Worm (Caenorhabditis elegans) whole organism, early embryonic: ENCODE data around the gene F38E11.6.

Experiments used
- B0310.2 ChIP-seq: sonication (generic microtip); optimal IDR thresholded peaks from 2 replicates; lab custom pipeline; 2016; ENCODE audit warnings: mild to moderate bottlenecking, missing genetic modification characterization, missing compliant biosample characterization
- F13C5.2 ChIP-seq: sonication (generic microtip); optimal IDR thresholded peaks from 2 replicates; lab custom pipeline; 2017; ENCODE audit warnings: mild to moderate bottlenecking, missing genetic modification characterization, inconsistent platforms, missing compliant biosample characterization
- aly-1 ChIP-seq: sonication (generic microtip); optimal IDR thresholded peaks from 2 replicates; lab custom pipeline; 2016; ENCODE audit warnings: missing genetic modification characterization, missing compliant biosample characterization
- ama-1 ChIP-seq: fragments of 150-350 bp; optimal IDR thresholded peaks from 2 replicates; lab custom pipeline; 2014
- ceh-13 ChIP-seq: fragments of 200-800 bp; sonication (Bioruptor generic); optimal IDR thresholded peaks from 2 replicates; lab custom pipeline; 2018; ENCODE audit warnings: mild to moderate bottlenecking, missing genetic modification characterization, missing compliant biosample characterization
- ceh-36 ChIP-seq: sonication (generic microtip); optimal IDR thresholded peaks from 2 replicates; lab custom pipeline; 2016; ENCODE audit warnings: missing genetic modification characterization, inconsistent platforms, missing compliant biosample characterization
- ets-7 ChIP-seq: sonication (generic microtip); optimal IDR thresholded peaks from 2 replicates; lab custom pipeline; 2016; ENCODE audit warnings: missing genotype, missing genetic modification characterization, missing compliant biosample characterization
- flt-1 ChIP-seq: fragments of 200-800 bp; sonication (Bioruptor generic); IDR thresholded peaks from 2 replicates; pipeline ENCODE4 v1.3.6; 2022; ENCODE audit warnings: missing genetic modification characterization, missing compliant biosample characterization
- hmbx-1 ChIP-seq: sonication (generic microtip); optimal IDR thresholded peaks from 2 replicates; lab custom pipeline; 2016; ENCODE audit warnings: mild to moderate bottlenecking, missing genetic modification characterization, missing compliant biosample characterization
- hmg-4 ChIP-seq: fragments of 200-800 bp; sonication (Bioruptor generic); optimal IDR thresholded peaks from 2 replicates; lab custom pipeline; 2018; ENCODE audit warnings: mild to moderate bottlenecking, missing genetic modification characterization, missing compliant biosample characterization
- hnd-1 ChIP-seq: sonication (generic microtip); optimal IDR thresholded peaks from 2 replicates; lab custom pipeline; 2016; ENCODE audit warnings: missing genetic modification characterization, missing compliant biosample characterization
- pes-1 ChIP-seq: fragments of 200-800 bp; sonication (Bioruptor generic); IDR thresholded peaks from 2 replicates; pipeline ENCODE4 v1.3.6; 2022; ENCODE audit warnings: missing genetic modification reagents, missing genetic modification characterization, missing compliant biosample characterization
- scrt-1 ChIP-seq: fragments of 200-800 bp; sonication (Bioruptor generic); IDR thresholded peaks from 2 replicates; pipeline ENCODE4 v1.3.6; 2022; ENCODE audit warnings: missing genetic modification characterization, missing compliant biosample characterization
- sea-1 ChIP-seq: fragments of 200-800 bp; sonication (Bioruptor generic); conservative IDR thresholded peaks from 2 replicates; pipeline ENCODE4 v1.3.6; 2022; ENCODE audit warnings: missing genetic modification characterization, missing compliant biosample characterization
- tbx-11 ChIP-seq: fragments of 200-800 bp; sonication (Bioruptor generic); IDR thresholded peaks from 2 replicates; pipeline ENCODE4 v1.3.6; 2022; ENCODE audit warnings: missing genetic modification characterization, missing compliant biosample characterization
- tbx-37 ChIP-seq: fragments of 200-800 bp; sonication (Bioruptor generic); conservative IDR thresholded peaks from 2 replicates; pipeline ENCODE4 v1.3.6; 2022; ENCODE audit warnings: missing genetic modification reagents, missing genetic modification characterization, missing compliant biosample characterization
- tra-4 ChIP-seq: sonication (generic microtip); optimal IDR thresholded peaks from 2 replicates; lab custom pipeline; 2017; ENCODE audit warnings: missing genetic modification characterization, missing compliant biosample characterization

Gene F38E11.6

DNA sequence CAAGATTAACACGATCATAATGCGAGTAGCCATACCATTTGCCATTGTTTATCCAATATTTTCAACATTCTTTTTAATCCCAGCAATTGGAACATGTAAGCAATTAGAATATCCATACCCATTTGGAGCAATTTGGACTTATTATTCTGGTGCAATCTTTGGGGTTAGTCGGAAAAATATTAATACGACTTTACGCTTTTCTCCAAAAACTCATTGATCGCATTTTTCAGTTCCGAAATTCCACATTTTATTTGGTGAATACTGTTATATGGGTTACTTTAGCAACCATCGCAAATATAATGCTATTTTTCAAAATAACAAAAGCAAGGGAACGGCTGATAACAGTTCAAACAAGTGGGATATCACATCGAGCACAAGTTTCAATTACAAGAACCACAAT lies 19.5 kb upstream of the F38E11.6 start:
- no peak for TF ChIP-seq hmbx-1
- TF ChIP-seq ceh-13 (GFP tag; lab: Kevin White, UChicago) = no peak
- TF ChIP-seq sea-1 (GFP tag; lab: Robert Waterston, UW) = no peak
- no peak for TF ChIP-seq hmg-4
- no peak for TF ChIP-seq tbx-37 (GFP tag; lab: Robert Waterston, UW)
- no peak for TF ChIP-seq ets-7 (tag; lab: Kevin White, UChicago)

DNA sequence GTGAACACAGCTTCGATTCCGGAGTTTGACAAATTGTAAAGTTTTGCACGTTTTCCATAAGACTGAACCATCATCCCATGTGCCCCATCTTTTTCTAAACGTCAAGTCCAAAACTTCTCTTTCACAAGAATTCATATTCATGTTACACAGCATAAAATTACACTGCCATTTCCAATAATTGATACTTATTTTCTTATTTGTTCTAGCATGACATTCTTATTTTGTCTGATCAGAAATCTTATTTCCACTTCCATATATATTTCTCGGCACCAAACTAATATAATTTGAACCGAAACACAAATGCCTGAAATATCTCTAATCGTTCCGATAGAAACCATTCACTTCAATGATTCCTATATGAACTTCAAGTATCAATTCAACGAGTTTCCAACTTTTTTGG lies 18.7 kb upstream of the F38E11.6 start, which contains the start of gene sru-2:
Gene sru-2 (plus strand): TSS at position 301 of the 400 bp plus-strand sequence.
- TF ChIP-seq B0310.2 (no peak), tra-4 (tag; lab: Kevin White, UChicago) (no peak)

DNA sequence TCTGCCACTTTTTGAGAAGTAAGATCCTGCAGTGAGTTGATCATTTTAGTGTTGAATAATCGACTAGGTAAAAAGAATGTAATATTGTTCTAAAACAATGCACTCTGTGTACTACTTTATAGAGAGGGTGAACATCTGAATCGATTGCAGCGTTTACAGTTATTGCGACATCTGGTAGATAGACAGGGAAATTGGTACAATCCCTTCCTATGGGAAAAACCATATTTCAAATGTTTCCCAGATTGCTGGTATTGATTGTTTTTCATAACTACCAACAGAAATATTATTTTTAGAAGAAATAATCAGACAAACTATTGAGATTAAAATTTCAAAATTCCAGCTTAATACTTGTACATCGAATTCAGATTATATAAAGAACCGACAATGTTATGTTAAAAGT lies 17.7 kb upstream of the F38E11.6 start, which contains the start of gene gadr-2:
Gene gadr-2 (minus strand): TSS at position 101 of the 400 bp plus-strand sequence.
- TF ChIP-seq hmg-4 = no peak
- no peak for TF ChIP-seq pes-1 (GFP tag; lab: Robert Waterston, UW)
- TF ChIP-seq ceh-13 (GFP tag; lab: Kevin White, UChicago) = no peak

DNA sequence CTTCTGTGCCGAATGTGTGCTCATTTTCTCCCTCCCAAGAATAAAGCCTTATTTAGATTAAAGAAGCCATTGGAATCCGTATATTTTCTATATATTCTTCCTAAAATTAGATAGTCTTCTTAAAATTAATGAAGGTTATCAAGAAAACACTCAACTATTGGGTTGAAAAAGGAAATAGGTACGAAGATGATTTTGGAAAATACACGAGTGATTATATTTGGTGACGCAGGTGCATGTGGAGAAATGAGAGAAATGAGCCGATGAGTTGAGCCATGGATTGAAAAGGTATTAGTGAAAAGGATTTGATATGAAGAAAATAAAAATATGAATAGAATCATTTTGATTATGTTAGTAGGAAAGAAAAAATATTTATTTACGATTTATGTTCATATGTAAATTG lies 13.6 kb upstream of the F38E11.6 start, which contains the start of gene cng-3:
Gene cng-3 (minus strand): TSS at position 102 of the 400 bp plus-strand sequence.
- TF ChIP-seq tbx-11 (GFP tag; lab: Robert Waterston, UW) (no peak), tbx-37 (GFP tag; lab: Robert Waterston, UW) (no peak), sea-1 (GFP tag; lab: Robert Waterston, UW) (no peak), hmg-4 (no peak), scrt-1 (GFP tag; lab: Robert Waterston, UW) (no peak), F13C5.2 (tag; lab: Kevin White, UChicago) (no peak), aly-1 (tag; lab: Kevin White, UChicago) (no peak), flt-1 (no peak), ceh-13 (GFP tag; lab: Kevin White, UChicago) (no peak), hnd-1 (no peak), ama-1 (lab: Kevin White, UChicago) (no peak)

DNA sequence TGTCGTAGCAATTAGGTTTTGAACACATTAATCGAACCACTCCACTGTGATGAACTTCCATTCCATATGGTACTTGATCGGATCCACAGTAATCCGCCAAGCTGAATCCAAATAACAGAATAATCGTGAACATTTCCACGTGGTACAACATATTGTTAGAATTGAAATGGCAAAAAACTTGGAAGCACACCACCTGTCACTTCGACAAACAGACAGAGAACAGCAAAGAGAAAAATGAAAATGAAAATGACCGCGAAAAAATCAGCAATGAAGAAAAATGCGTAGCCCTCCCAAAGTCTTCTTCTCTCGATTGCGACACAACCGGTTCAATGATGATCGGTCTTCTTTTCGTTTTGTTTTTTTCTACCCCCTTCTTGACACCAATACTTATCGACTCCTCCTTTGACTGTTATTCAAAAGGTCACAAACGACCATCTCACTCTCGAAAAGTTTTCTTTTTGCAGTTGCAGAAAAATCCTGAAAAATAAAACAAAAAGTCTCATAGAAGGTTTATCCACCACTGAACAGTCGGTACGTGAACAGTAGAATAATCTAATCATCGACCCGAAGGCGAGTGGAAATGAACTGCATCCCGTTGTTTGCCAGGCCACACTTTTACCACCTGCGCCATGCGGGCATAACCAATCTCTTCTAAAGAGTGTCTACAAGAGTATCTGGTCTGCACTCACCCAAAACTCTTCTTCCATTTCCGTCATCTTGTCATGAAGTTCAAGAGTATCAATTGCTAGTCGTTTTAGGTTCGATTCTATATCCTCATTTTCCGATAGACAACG lies 10.0 kb upstream of the F38E11.6 start, which contains the start of gene wrt-3:
Gene wrt-3 (minus strand): TSS at position 322 of the 794 bp plus-strand sequence.
- peak; percentile 91 for TF ChIP-seq F13C5.2 (tag; lab: Kevin White, UChicago)
- TF ChIP-seq flt-1 = peak; percentile 95
- TF ChIP-seq B0310.2 = peak; percentile 92
- peak; percentile 87 for TF ChIP-seq hnd-1
- peak; percentile 98 for TF ChIP-seq pes-1 (GFP tag; lab: Robert Waterston, UW)
- peak; percentile 93 for TF ChIP-seq ceh-13 (GFP tag; lab: Kevin White, UChicago)
- peak; percentile 95 for TF ChIP-seq ceh-36
- no peak; the same call in 1 of the 2 replicates for TF ChIP-seq sea-1 (GFP tag; lab: Robert Waterston, UW)
- no peak for TF ChIP-seq ama-1 (lab: Kevin White, UChicago)
- TF ChIP-seq tbx-37 (GFP tag; lab: Robert Waterston, UW) = peak; percentile 94
- TF ChIP-seq tbx-11 (GFP tag; lab: Robert Waterston, UW) = peak; percentile 98
- TF ChIP-seq tra-4 (tag; lab: Kevin White, UChicago) = peak; percentile 87
- no peak for TF ChIP-seq hmg-4
- peak; percentile 99 for TF ChIP-seq scrt-1 (GFP tag; lab: Robert Waterston, UW)
- peak; percentile 81 for TF ChIP-seq hmbx-1
- TF ChIP-seq aly-1 (tag; lab: Kevin White, UChicago) = peak; percentile 95
- TF ChIP-seq ets-7 (tag; lab: Kevin White, UChicago) = peak; percentile 86

DNA sequence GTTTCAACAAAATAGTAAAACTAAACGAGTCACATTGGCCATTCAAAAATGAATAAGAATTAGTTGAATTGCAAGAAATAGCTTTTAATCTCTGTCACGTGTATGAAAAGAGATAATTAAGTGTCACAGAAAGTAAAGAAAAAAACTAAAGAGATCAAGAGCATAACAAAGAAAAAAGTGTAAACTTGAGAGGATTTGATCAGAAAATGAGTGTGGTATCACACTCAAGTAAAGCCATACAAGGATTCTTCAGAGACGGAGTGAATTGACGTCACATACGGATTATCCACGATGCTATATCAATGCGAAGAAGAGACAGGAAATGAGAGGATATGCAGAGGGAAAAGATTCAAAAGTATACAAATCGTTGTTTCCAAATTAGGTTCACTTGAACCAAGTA lies 2.0 kb upstream of the F38E11.6 start:
- TF ChIP-seq hmg-4 = no peak
- no peak for TF ChIP-seq hnd-1
- no peak for TF ChIP-seq sea-1 (GFP tag; lab: Robert Waterston, UW)
- no peak for TF ChIP-seq tra-4 (tag; lab: Kevin White, UChicago)
- no peak for TF ChIP-seq tbx-37 (GFP tag; lab: Robert Waterston, UW)
- no peak for TF ChIP-seq ceh-36

DNA sequence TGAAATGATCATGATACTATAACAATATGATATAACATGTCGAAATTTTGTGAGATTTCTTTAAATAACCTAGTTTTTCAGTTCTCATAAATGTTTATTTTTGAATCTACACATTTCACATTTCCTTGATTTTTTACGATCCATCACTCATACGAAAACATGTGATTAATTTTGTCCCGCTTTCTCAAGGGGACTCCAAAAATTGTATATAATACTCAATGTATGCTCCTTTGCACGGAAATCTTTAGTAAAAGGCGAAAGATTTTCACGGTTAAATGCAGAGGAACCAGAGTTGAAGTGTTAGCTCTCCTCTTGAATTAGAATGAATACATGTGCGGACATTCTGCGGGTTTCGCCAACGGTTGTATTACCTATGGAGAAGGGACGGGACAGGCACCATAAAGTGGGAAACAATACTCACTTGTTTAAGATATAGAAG lies 3.0 kb downstream of the F38E11.6 start:
- no peak for TF ChIP-seq hnd-1
- no peak for TF ChIP-seq sea-1 (GFP tag; lab: Robert Waterston, UW)
- no peak for TF ChIP-seq scrt-1 (GFP tag; lab: Robert Waterston, UW)
- TF ChIP-seq ama-1 (lab: Kevin White, UChicago) = no peak
- TF ChIP-seq tra-4 (tag; lab: Kevin White, UChicago) = no peak
- no peak for TF ChIP-seq pes-1 (GFP tag; lab: Robert Waterston, UW)
- no peak for TF ChIP-seq hmbx-1
- TF ChIP-seq tbx-37 (GFP tag; lab: Robert Waterston, UW) = no peak
- TF ChIP-seq flt-1 = no peak

DNA sequence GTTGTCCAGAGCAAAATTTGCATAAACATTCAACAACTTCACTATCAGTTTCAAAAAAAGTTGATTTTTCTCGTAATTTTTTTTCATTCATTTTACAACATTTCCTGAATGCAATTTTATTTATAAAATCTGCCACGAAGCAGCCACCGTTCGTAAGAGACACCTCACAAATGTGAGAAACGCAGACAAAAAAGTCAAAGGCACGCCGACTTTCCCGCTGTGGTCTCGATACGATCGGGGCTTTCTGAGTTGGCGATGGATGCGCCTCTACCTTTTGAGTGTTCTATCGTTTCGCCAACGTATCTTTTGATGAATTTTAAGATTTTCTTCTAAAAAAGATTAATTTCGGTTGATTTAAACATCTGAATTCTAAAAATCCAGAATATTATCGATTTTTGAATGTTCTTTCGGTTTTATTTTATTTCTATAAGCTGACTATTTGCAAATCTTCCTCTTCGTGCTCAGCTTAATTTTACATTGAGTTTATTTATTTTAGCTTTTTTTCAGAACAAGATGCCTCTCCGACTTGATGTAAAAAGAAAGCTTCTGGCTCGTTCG lies 8.0 kb downstream of the F38E11.6 start, which contains the start of gene copb-2:
Gene copb-2 (plus strand): TSS at position 508 of the 558 bp plus-strand sequence.
- TF ChIP-seq ceh-36 (no peak), pes-1 (GFP tag; lab: Robert Waterston, UW) (no peak), sea-1 (GFP tag; lab: Robert Waterston, UW) (no peak), hmg-4 (no peak), ama-1 (lab: Kevin White, UChicago) (no peak), flt-1 (no peak), scrt-1 (GFP tag; lab: Robert Waterston, UW) (no peak), hnd-1 (no peak), tra-4 (tag; lab: Kevin White, UChicago) (no peak), F13C5.2 (tag; lab: Kevin White, UChicago) (no peak), B0310.2 (no peak), ceh-13 (GFP tag; lab: Kevin White, UChicago) (no peak), aly-1 (tag; lab: Kevin White, UChicago) (no peak), hmbx-1 (no peak), tbx-11 (GFP tag; lab: Robert Waterston, UW) (no peak), tbx-37 (GFP tag; lab: Robert Waterston, UW) (no peak)
